Worm (Caenorhabditis elegans) whole organism, L4 larva: ENCODE results near the gene F20B6.4.

Source experiments
- jun-1 ChIP-seq: fragments of 150-350 bp; optimal IDR thresholded peaks from 2 replicates; lab custom pipeline; 2014; ENCODE audit warnings: missing biosample characterization, missing genetic modification reagents, missing genetic modification characterization
- nhr-237 ChIP-seq: sonication (generic microtip); optimal IDR thresholded peaks from 2 replicates; lab custom pipeline; 2017; ENCODE audit warnings: missing biosample characterization, missing genetic modification characterization
- pqm-1 ChIP-seq: sonication (generic microtip); optimal IDR thresholded peaks from 2 replicates; lab custom pipeline; 2017; ENCODE audit warnings: missing biosample characterization, missing genetic modification characterization
- snpc-4 ChIP-seq: fragments of 150-350 bp; optimal IDR thresholded peaks from 2 replicates; lab custom pipeline; 2014; ENCODE audit warnings: missing biosample characterization, missing genetic modification characterization
- unc-130 ChIP-seq: sonication (generic microtip); optimal IDR thresholded peaks from 2 replicates; lab custom pipeline; 2016; ENCODE audit warnings: missing genetic modification reagents, missing genetic modification characterization, missing compliant biosample characterization

DNA sequence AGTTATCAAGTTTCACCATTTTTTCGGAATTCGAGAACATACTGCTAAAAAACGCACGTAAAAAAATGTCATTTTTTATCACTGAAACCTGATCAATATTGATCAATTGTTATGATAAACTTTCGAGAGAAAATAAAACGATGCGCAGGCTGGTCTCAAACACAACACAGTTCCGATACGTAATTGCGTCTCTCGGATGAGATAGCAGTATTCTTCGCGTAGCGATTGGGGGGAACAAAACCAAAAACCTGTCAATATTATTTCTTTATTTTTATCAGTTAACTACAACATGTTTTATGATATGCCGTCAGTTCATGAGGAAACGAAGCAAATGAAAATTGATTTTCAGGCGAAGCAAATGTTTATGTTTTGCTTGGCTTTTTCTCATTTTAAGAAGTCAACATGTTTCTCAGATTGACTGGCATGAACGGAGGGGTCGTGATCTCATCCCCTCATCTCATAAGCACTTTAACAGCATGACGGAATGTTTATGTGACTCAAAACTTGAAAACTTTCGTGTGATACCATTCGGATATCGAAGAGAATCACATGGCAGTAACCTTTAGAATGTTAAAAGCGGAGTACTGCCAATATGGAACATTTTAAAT, 19.3 kb upstream of the F20B6.4 start:
- TF ChIP-seq snpc-4 (tag; lab: Kevin White, UChicago) (no peak), nhr-237 (tag; lab: Kevin White, UChicago) (no peak), pqm-1 (tag; lab: Kevin White, UChicago) (peak; percentile 55), unc-130 (no peak), jun-1 (tag; lab: Kevin White, UChicago) (no peak)
